Worm (Caenorhabditis elegans) whole organism, L4/young adult: ENCODE data around the gene ZK353.10.

Source experiments
- W03F9.2 ChIP-seq: fragments of 150-350 bp; optimal IDR thresholded peaks from 2 replicates; lab custom pipeline; 2014; ENCODE audit warnings: missing biosample characterization, missing genetic modification characterization
- dao-5 ChIP-seq: sonication (generic microtip); optimal IDR thresholded peaks from 2 replicates; lab custom pipeline; 2016; ENCODE audit warnings: missing genotype, missing genetic modification characterization, moderate library complexity, missing compliant biosample characterization
- him-1 ChIP-seq: sonication (generic microtip); optimal IDR thresholded peaks from 2 replicates; lab custom pipeline; 2016; ENCODE audit warnings: missing genotype, missing genetic modification reagents, missing genetic modification characterization, missing compliant biosample characterization

ce11 chrIII:8435074-8435473 lies 40.9 kb upstream of the ZK353.10 start, which contains the start of gene ZK1236.9:
- TF ChIP-seq him-1 (tag; lab: Kevin White, UChicago) (no peak), dao-5 (tag; lab: Kevin White, UChicago) (no peak), W03F9.2 (tag; lab: Kevin White, UChicago) (no peak)
